Worm (Caenorhabditis elegans) whole organism, mixed stage, embryonic: ENCODE measurements around the gene F21D5.5.
"Not testable (repeated sequence)": the region's sequence is repeated elsewhere in the genome, so short reads cannot be mapped to it uniquely, and the experiment has no call there.

Experiments
- M03D4.4 ChIP-seq: sonication (generic microtip); optimal IDR thresholded peaks from 2 replicates; lab custom pipeline; 2017; ENCODE audit warnings: mild to moderate bottlenecking, missing genetic modification characterization, missing compliant biosample characterization
- bed-3 ChIP-seq: fragments of 200-800 bp; sonication (Bioruptor generic); optimal IDR thresholded peaks from 3 replicates; lab custom pipeline; 2018; ENCODE audit warnings: mild to moderate bottlenecking, missing genetic modification characterization, moderate library complexity, missing compliant biosample characterization
- blmp-1 ChIP-seq: fragments of 150-350 bp; optimal IDR thresholded peaks from 2 replicates; lab custom pipeline; 2014; ENCODE audit warnings: missing biosample characterization, missing genetic modification characterization
- ceh-39 ChIP-seq: fragments of 150-350 bp; optimal IDR thresholded peaks from 2 replicates; lab custom pipeline; 2014; ENCODE audit warnings: missing biosample characterization, missing genetic modification characterization
- ceh-43 ChIP-seq: fragments of 200-800 bp; sonication (Bioruptor generic); optimal IDR thresholded peaks from 2 replicates; lab custom pipeline; 2018; ENCODE audit warnings: mild to moderate bottlenecking, missing genetic modification characterization, moderate library complexity, missing compliant biosample characterization
- ceh-83 ChIP-seq: fragments of 200-800 bp; sonication (Bioruptor generic); optimal IDR thresholded peaks from 2 replicates; lab custom pipeline; 2018; ENCODE audit warnings: mild to moderate bottlenecking, missing genetic modification characterization, missing compliant biosample characterization
- ces-1 ChIP-seq: fragments of 150-350 bp; optimal IDR thresholded peaks from 2 replicates; lab custom pipeline; 2014; ENCODE audit warnings: missing biosample characterization, missing genetic modification reagents, missing genetic modification characterization
- cnd-1 ChIP-seq: fragments of 200-800 bp; sonication (Bioruptor generic); optimal IDR thresholded peaks from 2 replicates; lab custom pipeline; 2018; ENCODE audit warnings: mild to moderate bottlenecking, missing genetic modification characterization, missing compliant biosample characterization
- drap-1 ChIP-seq: fragments of 200-800 bp; sonication (Bioruptor generic); optimal IDR thresholded peaks from 3 replicates; lab custom pipeline; 2018; ENCODE audit warnings: mild to moderate bottlenecking, missing genetic modification characterization, missing compliant biosample characterization
- elt-1 ChIP-seq: sonication (generic microtip); optimal IDR thresholded peaks from 2 replicates; lab custom pipeline; 2017; ENCODE audit warnings: missing genetic modification characterization, mild to moderate bottlenecking, missing compliant biosample characterization, antibody characterized with exemption, moderate library complexity, borderline replicate concordance; ENCODE audit not compliant: insufficient read depth
- elt-3 ChIP-seq: fragments of 150-350 bp; optimal IDR thresholded peaks from 2 replicates; lab custom pipeline; 2014; ENCODE audit warnings: missing biosample characterization, missing genetic modification characterization
- flh-1 ChIP-seq: fragments of 200-800 bp; sonication (Bioruptor generic); optimal IDR thresholded peaks from 2 replicates; lab custom pipeline; 2018; ENCODE audit warnings: mild to moderate bottlenecking, missing genetic modification characterization, moderate library complexity, missing compliant biosample characterization
- ham-2 ChIP-seq: fragments of 200-800 bp; sonication (Bioruptor generic); optimal IDR thresholded peaks from 2 replicates; lab custom pipeline; 2018; ENCODE audit warnings: mild to moderate bottlenecking, missing genetic modification characterization, missing compliant biosample characterization
- hlh-1 ChIP-seq: fragments of 150-350 bp; optimal IDR thresholded peaks from 2 replicates; lab custom pipeline; 2014; ENCODE audit warnings: missing biosample characterization, missing genetic modification reagents, missing genetic modification characterization
- lin-13 ChIP-seq: fragments of 150-350 bp; optimal IDR thresholded peaks from 2 replicates; lab custom pipeline; 2014; ENCODE audit warnings: missing biosample characterization, missing genetic modification characterization
- lin-32 ChIP-seq: fragments of 200-800 bp; sonication (Bioruptor generic); optimal IDR thresholded peaks from 2 replicates; lab custom pipeline; 2018; ENCODE audit warnings: mild to moderate bottlenecking, missing genetic modification characterization, missing compliant biosample characterization
- lsy-2 ChIP-seq: fragments of 150-350 bp; optimal IDR thresholded peaks from 2 replicates; lab custom pipeline; 2014; ENCODE audit warnings: missing biosample characterization, missing genetic modification characterization
- mab-5 ChIP-seq: fragments of 150-350 bp; optimal IDR thresholded peaks from 2 replicates; lab custom pipeline; 2014; ENCODE audit warnings: missing biosample characterization, missing genetic modification characterization
- mep-1 ChIP-seq: fragments of 150-350 bp; optimal IDR thresholded peaks from 2 replicates; lab custom pipeline; 2017; ENCODE audit warnings: missing biosample characterization, missing genetic modification reagents, missing genetic modification characterization, inconsistent platforms
- mls-2 ChIP-seq: sonication (generic microtip); optimal IDR thresholded peaks from 2 replicates; lab custom pipeline; 2016; ENCODE audit warnings: mild to moderate bottlenecking, missing genetic modification characterization, moderate library complexity, missing compliant biosample characterization
- nhr-12 ChIP-seq: fragments of 150-350 bp; optimal IDR thresholded peaks from 2 replicates; lab custom pipeline; 2014; ENCODE audit warnings: missing biosample characterization, missing genetic modification characterization
- nhr-2 ChIP-seq: fragments of 150-350 bp; optimal IDR thresholded peaks from 2 replicates; lab custom pipeline; 2014; ENCODE audit warnings: missing biosample characterization, missing genetic modification characterization
- nhr-237 ChIP-seq: fragments of 150-350 bp; optimal IDR thresholded peaks from 2 replicates; lab custom pipeline; 2014; ENCODE audit warnings: missing biosample characterization, missing genetic modification characterization
- nhr-28 ChIP-seq: fragments of 150-350 bp; optimal IDR thresholded peaks from 2 replicates; lab custom pipeline; 2014; ENCODE audit warnings: missing biosample characterization, missing genetic modification characterization
- nhr-76 ChIP-seq: sonication (generic microtip); optimal IDR thresholded peaks from 2 replicates; lab custom pipeline; 2017; ENCODE audit warnings: missing biosample characterization, missing genetic modification characterization
- pha-4 ChIP-seq: fragments of 150-350 bp; optimal IDR thresholded peaks from 2 replicates; lab custom pipeline; 2018; ENCODE audit warnings: missing biosample characterization, missing genetic modification reagents, missing genetic modification characterization
- sem-2 ChIP-seq: fragments of 200-800 bp; sonication (Bioruptor generic); optimal IDR thresholded peaks from 2 replicates; lab custom pipeline; 2018; ENCODE audit warnings: mild to moderate bottlenecking, missing genetic modification characterization, missing compliant biosample characterization
- snpc-4 ChIP-seq: fragments of 150-350 bp; optimal IDR thresholded peaks from 2 replicates; lab custom pipeline; 2014; ENCODE audit warnings: missing biosample characterization, missing genetic modification characterization
- sptf-1 ChIP-seq: sonication (generic microtip); optimal IDR thresholded peaks from 2 replicates; lab custom pipeline; 2017; ENCODE audit warnings: mild to moderate bottlenecking, missing genetic modification characterization, moderate library complexity, missing compliant biosample characterization
- tbx-8 ChIP-seq: fragments of 200-800 bp; sonication (Bioruptor generic); optimal IDR thresholded peaks from 2 replicates; lab custom pipeline; 2018; ENCODE audit warnings: mild to moderate bottlenecking, missing genetic modification characterization, moderate library complexity, missing compliant biosample characterization
- unc-120 ChIP-seq: sonication (generic microtip); optimal IDR thresholded peaks from 2 replicates; lab custom pipeline; 2017; ENCODE audit warnings: missing genetic modification characterization, missing compliant biosample characterization; ENCODE audit not compliant: poor library complexity, severe bottlenecking
- unc-39 ChIP-seq: fragments of 150-350 bp; optimal IDR thresholded peaks from 2 replicates; lab custom pipeline; 2014; ENCODE audit warnings: missing biosample characterization, missing genetic modification characterization
- unc-62 ChIP-seq: fragments of 150-350 bp; optimal IDR thresholded peaks from 2 replicates; lab custom pipeline; 2014; ENCODE audit warnings: missing biosample characterization, missing genetic modification reagents, missing genetic modification characterization
- zip-8 ChIP-seq: fragments of 150-350 bp; optimal IDR thresholded peaks from 2 replicates; lab custom pipeline; 2014; ENCODE audit warnings: missing biosample characterization, missing genetic modification characterization
- ztf-11 ChIP-seq: fragments of 150-350 bp; optimal IDR thresholded peaks from 2 replicates; lab custom pipeline; 2014; ENCODE audit warnings: missing biosample characterization, missing genetic modification characterization

The F21D5.5 gene

DNA sequence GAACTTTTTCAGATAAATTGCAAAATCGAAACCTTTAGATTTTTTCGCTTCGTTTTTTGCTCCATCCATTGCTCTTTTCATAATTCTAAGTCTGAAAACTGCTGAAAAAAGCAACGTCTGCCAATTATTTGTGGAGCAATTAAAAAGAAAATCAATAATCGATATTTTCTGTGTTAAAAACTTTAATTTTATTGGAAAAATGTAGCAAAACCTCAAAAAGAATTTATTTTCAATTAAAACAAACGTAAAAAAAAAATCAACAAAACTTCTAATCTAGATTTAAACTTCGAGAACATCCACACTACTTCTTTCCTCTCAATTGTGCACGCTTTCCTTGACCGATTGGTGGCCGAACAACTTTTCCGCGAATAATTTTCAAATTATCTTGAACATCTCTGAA is at the start of gene F21D5.5:
Gene F21D5.5, minus strand, starts transcription at position 101 of the 400 bp plus-strand sequence.
- TF ChIP-seq elt-3 (tag; lab: Kevin White, UChicago) (no peak), ztf-11 (no peak), ham-2 (no peak), mep-1 (tag; lab: Kevin White, UChicago) (no peak), nhr-76 (no peak), M03D4.4 (tag; lab: Kevin White, UChicago) (no peak), unc-62 (no peak), nhr-237 (tag; lab: Kevin White, UChicago) (no peak), blmp-1 (no peak), pha-4 (no peak), nhr-28 (tag; lab: Kevin White, UChicago) (no peak), sem-2 (GFP tag; lab: Kevin White, UChicago) (no peak), ceh-39 (no peak), snpc-4 (tag; lab: Kevin White, UChicago) (no peak), lin-32 (GFP tag; lab: Kevin White, UChicago) (no peak)
- TF ChIP-seq, all 35 proteins: peak for 0

DNA sequence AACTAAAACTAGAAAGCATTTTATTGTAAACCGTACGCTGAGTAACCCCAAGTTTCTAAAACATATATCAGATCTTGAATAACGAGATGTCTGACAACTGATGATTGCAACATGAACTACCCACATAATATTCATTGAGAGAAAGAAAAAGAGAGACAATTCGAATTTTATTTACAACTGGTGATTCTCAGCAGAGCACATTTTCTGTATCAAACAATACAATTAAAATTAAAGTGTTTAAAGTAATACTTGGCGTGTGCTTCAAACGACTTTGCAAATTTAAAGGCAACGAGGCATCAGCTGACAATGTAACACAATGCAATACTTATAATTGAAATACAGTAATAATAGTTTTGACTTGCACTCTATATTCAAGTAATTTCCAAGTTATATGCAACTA is 48.9 kb upstream of the F21D5.5 start, which contains the start of gene C33D9.10:
Gene C33D9.10, minus strand, starts transcription at position 101 of the 400 bp plus-strand sequence.
- not testable (repeated sequence) for TF ChIP-seq nhr-12; ceh-43 (GFP tag; lab: Kevin White, UChicago); ceh-39

DNA sequence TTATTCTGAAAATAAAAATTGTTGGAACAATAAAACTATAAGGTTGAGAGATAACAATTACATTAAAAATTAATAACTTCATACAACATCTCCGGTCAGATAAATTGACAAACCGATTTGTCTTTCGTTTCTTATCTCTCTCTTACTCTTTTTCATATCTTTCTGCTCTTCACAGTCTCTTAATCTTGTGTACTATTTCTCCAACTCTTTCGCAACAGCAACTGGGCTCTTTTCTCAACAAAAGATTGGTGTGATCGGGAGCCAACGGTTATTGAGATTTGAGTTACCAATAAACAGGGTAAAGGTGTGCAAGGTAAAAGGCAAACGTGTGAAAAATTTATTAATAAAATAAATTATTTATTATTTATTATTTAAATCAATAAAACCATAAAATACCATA is 47.5 kb upstream of the F21D5.5 start, which contains the start of gene C33D9.8:
Gene C33D9.8, minus strand, starts transcription at position 99 of the 400 bp plus-strand sequence.
- TF ChIP-seq drap-1, result no peak
- TF ChIP-seq M03D4.4 (tag; lab: Kevin White, UChicago), result no peak
- TF ChIP-seq unc-39, result no peak
- TF ChIP-seq blmp-1, result no peak
- TF ChIP-seq nhr-28 (tag; lab: Kevin White, UChicago), result no peak
- no peak for TF ChIP-seq cnd-1 (tag; lab: Kevin White, UChicago)
- no peak for TF ChIP-seq ham-2
- TF ChIP-seq sptf-1, result no peak
- peak; percentile 11 for TF ChIP-seq ces-1
- no peak for TF ChIP-seq ztf-11
- no peak for TF ChIP-seq lin-32 (GFP tag; lab: Kevin White, UChicago)
- TF ChIP-seq bed-3 (GFP tag; lab: Kevin White, UChicago), result no peak
- peak; percentile 40 for TF ChIP-seq hlh-1
- TF ChIP-seq mep-1 (tag; lab: Kevin White, UChicago), result no peak

- peak; percentile 29 for TF ChIP-seq ces-1
- no peak for TF ChIP-seq zip-8
Observed at ce11 chrIV:8784855-8785327, 45.7 kb upstream of the F21D5.5 start, which contains the start of gene C33D9.13. C33D9.13 (minus strand) TSS chrIV:8785277.

ce11 chrIV:8782172-8782571 is 43.0 kb upstream of the F21D5.5 start:
- TF ChIP-seq unc-62 (peak; percentile 84), hlh-1 (peak; percentile 93), flh-1 (GFP tag; lab: Kevin White, UChicago) (no peak), bed-3 (GFP tag; lab: Kevin White, UChicago) (peak; percentile 14), elt-1 (tag; lab: Kevin White, UChicago) (peak; percentile 45), lin-13 (tag; lab: Kevin White, UChicago) (peak; percentile 75), lin-32 (GFP tag; lab: Kevin White, UChicago) (peak; percentile 74), ham-2 (peak; percentile 98), nhr-12 (no peak), mep-1 (tag; lab: Kevin White, UChicago) (peak; percentile 84), tbx-8 (GFP tag; lab: Kevin White, UChicago) (peak; percentile 21), mab-5 (tag; lab: Kevin White, UChicago) (no peak), nhr-28 (tag; lab: Kevin White, UChicago) (no peak), zip-8 (no peak), drap-1 (peak; percentile 75), mls-2 (tag; lab: Kevin White, UChicago) (peak; percentile 74), cnd-1 (tag; lab: Kevin White, UChicago) (peak; percentile 83), pha-4 (peak; percentile 77), unc-120 (tag; lab: Kevin White, UChicago) (peak; percentile 95), ceh-39 (no peak), ceh-43 (GFP tag; lab: Kevin White, UChicago) (peak; percentile 31), unc-39 (no peak), elt-3 (tag; lab: Kevin White, UChicago) (peak; percentile 5), sptf-1 (peak; percentile 78), ztf-11 (peak; percentile 74), M03D4.4 (tag; lab: Kevin White, UChicago) (peak; percentile 54), nhr-76 (no peak), lsy-2 (tag; lab: Kevin White, UChicago) (peak; percentile 69), ceh-83 (GFP tag; lab: Kevin White, UChicago) (peak; percentile 52), snpc-4 (tag; lab: Kevin White, UChicago) (no peak), nhr-2 (tag; lab: Kevin White, UChicago) (peak; percentile 26), ces-1 (peak; percentile 53), nhr-237 (tag; lab: Kevin White, UChicago) (peak; percentile 56), blmp-1 (no peak), sem-2 (GFP tag; lab: Kevin White, UChicago) (no peak)
